Worm (Caenorhabditis elegans) whole organism, late embryonic: ENCODE measurements around the gene E02H4.2.

ENCODE experiments used
- K02D7.2 ChIP-seq: sonication (generic microtip); optimal IDR thresholded peaks from 2 replicates; lab custom pipeline; 2017; ENCODE audit warnings: mild to moderate bottlenecking, missing genetic modification characterization, missing compliant biosample characterization
- K09A11.1 ChIP-seq: sonication (generic microtip); optimal IDR thresholded peaks from 2 replicates; lab custom pipeline; 2017; ENCODE audit warnings: antibody characterized with exemption, mild to moderate bottlenecking, missing genetic modification characterization, missing compliant biosample characterization; ENCODE audit not compliant: insufficient read depth
- T23F11.4 ChIP-seq: fragments of 200-800 bp; sonication (Bioruptor generic); optimal IDR thresholded peaks from 2 replicates; lab custom pipeline; 2018; ENCODE audit warnings: mild to moderate bottlenecking, missing genetic modification characterization, missing compliant biosample characterization
- ama-1 ChIP-seq: fragments of 150-350 bp; optimal IDR thresholded peaks from 2 replicates; lab custom pipeline; 2014
- ceh-14 ChIP-seq: sonication (generic microtip); optimal IDR thresholded peaks from 2 replicates; lab custom pipeline; 2016; ENCODE audit warnings: missing genotype, missing genetic modification characterization, missing compliant biosample characterization
- ceh-19 ChIP-seq: fragments of 200-800 bp; sonication (Bioruptor generic); optimal IDR thresholded peaks from 2 replicates; lab custom pipeline; 2018; ENCODE audit warnings: mild to moderate bottlenecking, missing genetic modification characterization, missing compliant biosample characterization
- ceh-24 ChIP-seq: sonication (generic microtip); optimal IDR thresholded peaks from 2 replicates; lab custom pipeline; 2016; ENCODE audit warnings: mild to moderate bottlenecking, missing genetic modification characterization, missing compliant biosample characterization
- ceh-31 ChIP-seq: sonication (generic microtip); optimal IDR thresholded peaks from 2 replicates; lab custom pipeline; 2016; ENCODE audit warnings: missing genetic modification characterization, missing compliant biosample characterization
- ceh-48 ChIP-seq: sonication (generic microtip); optimal IDR thresholded peaks from 2 replicates; lab custom pipeline; 2016; ENCODE audit warnings: missing genetic modification characterization, inconsistent platforms, missing compliant biosample characterization
- ceh-9 ChIP-seq: sonication (generic microtip); optimal IDR thresholded peaks from 2 replicates; lab custom pipeline; 2016; ENCODE audit warnings: mild to moderate bottlenecking, missing genetic modification characterization, inconsistent platforms, missing compliant biosample characterization
- dve-1 ChIP-seq: sonication (generic microtip); optimal IDR thresholded peaks from 2 replicates; lab custom pipeline; 2017; ENCODE audit warnings: antibody characterized with exemption, mild to moderate bottlenecking, missing genetic modification characterization, missing compliant biosample characterization
- elt-2 ChIP-seq: sonication (generic microtip); optimal IDR thresholded peaks from 2 replicates; lab custom pipeline; 2016; ENCODE audit warnings: missing genetic modification reagents, missing genetic modification characterization, missing compliant biosample characterization
- ets-4 ChIP-seq: sonication (generic microtip); optimal IDR thresholded peaks from 2 replicates; lab custom pipeline; 2016; ENCODE audit warnings: missing genetic modification characterization, missing compliant biosample characterization
- fkh-6 ChIP-seq: sonication (generic microtip); optimal IDR thresholded peaks from 2 replicates; lab custom pipeline; 2016; ENCODE audit warnings: missing genetic modification characterization, missing compliant biosample characterization
- hlh-13 ChIP-seq: fragments of 200-800 bp; sonication (Bioruptor generic); optimal IDR thresholded peaks from 2 replicates; lab custom pipeline; 2018; ENCODE audit warnings: mild to moderate bottlenecking, missing genetic modification characterization, missing compliant biosample characterization
- hlh-30 ChIP-seq: sonication (generic microtip); optimal IDR thresholded peaks from 2 replicates; lab custom pipeline; 2017; ENCODE audit warnings: antibody characterized with exemption, missing genetic modification characterization, missing compliant biosample characterization; ENCODE audit not compliant: insufficient read depth
- hlh-8 ChIP-seq: sonication (generic microtip); optimal IDR thresholded peaks from 2 replicates; lab custom pipeline; 2016; ENCODE audit warnings: missing genotype, missing genetic modification characterization, missing compliant biosample characterization
- lim-6 ChIP-seq: sonication (generic microtip); optimal IDR thresholded peaks from 2 replicates; lab custom pipeline; 2016; ENCODE audit warnings: missing genetic modification characterization, missing compliant biosample characterization
- nfya-1 ChIP-seq: sonication (generic microtip); optimal IDR thresholded peaks from 2 replicates; lab custom pipeline; 2017; ENCODE audit warnings: missing genetic modification characterization, mild to moderate bottlenecking, missing compliant biosample characterization, antibody characterized with exemption, moderate library complexity
- nhr-232 ChIP-seq: sonication (generic microtip); optimal IDR thresholded peaks from 2 replicates; lab custom pipeline; 2016; ENCODE audit warnings: missing genetic modification characterization, missing compliant biosample characterization
- npax-4 ChIP-seq: sonication (generic microtip); optimal IDR thresholded peaks from 2 replicates; lab custom pipeline; 2016; ENCODE audit warnings: missing genetic modification characterization, missing compliant biosample characterization
- pax-1 ChIP-seq: fragments of 150-350 bp; optimal IDR thresholded peaks from 2 replicates; lab custom pipeline; 2014; ENCODE audit warnings: missing biosample characterization, missing genetic modification characterization
- pha-2 ChIP-seq: sonication (generic microtip); optimal IDR thresholded peaks from 2 replicates; lab custom pipeline; 2017; ENCODE audit warnings: mild to moderate bottlenecking, missing genetic modification characterization, missing compliant biosample characterization
- pha-4 ChIP-seq: fragments of 150-350 bp; optimal IDR thresholded peaks from 2 replicates; lab custom pipeline; 2018; ENCODE audit warnings: missing biosample characterization, missing genetic modification reagents, missing genetic modification characterization
- pqm-1 ChIP-seq: sonication (generic microtip); optimal IDR thresholded peaks from 2 replicates; lab custom pipeline; 2016; ENCODE audit warnings: missing genetic modification characterization, missing compliant biosample characterization
- pros-1 ChIP-seq: fragments of 150-350 bp; optimal IDR thresholded peaks from 2 replicates; lab custom pipeline; 2014; ENCODE audit warnings: missing biosample characterization, missing genetic modification reagents, missing genetic modification characterization
- ref-2 ChIP-seq: sonication (generic microtip); optimal IDR thresholded peaks from 2 replicates; lab custom pipeline; 2016; ENCODE audit warnings: missing genetic modification characterization, missing compliant biosample characterization
- syd-9 ChIP-seq: sonication (generic microtip); optimal IDR thresholded peaks from 2 replicates; lab custom pipeline; 2016; ENCODE audit warnings: mild to moderate bottlenecking, missing genetic modification characterization, moderate library complexity, missing compliant biosample characterization
- tbx-2 ChIP-seq: sonication (generic microtip); optimal IDR thresholded peaks from 2 replicates; lab custom pipeline; 2016; ENCODE audit warnings: missing genetic modification characterization, missing compliant biosample characterization
- unc-55 ChIP-seq: sonication (generic microtip); optimal IDR thresholded peaks from 2 replicates; lab custom pipeline; 2017; ENCODE audit warnings: missing biosample characterization, missing genetic modification reagents, missing genetic modification characterization
- unc-86 ChIP-seq: sonication (generic microtip); optimal IDR thresholded peaks from 2 replicates; lab custom pipeline; 2016; ENCODE audit warnings: missing genetic modification characterization, missing compliant biosample characterization

The E02H4.2 gene

ce11 chrX:14244493-14244892 lies 36.9 kb downstream of the E02H4.2 start:
- TF ChIP-seq ama-1 (no peak), unc-55 (no peak), elt-2 (tag; lab: Kevin White, UChicago) (peak; percentile 40), hlh-8 (tag; lab: Kevin White, UChicago) (no peak)

- TF ChIP-seq npax-4 (tag; lab: Kevin White, UChicago) (no peak), nhr-232 (tag; lab: Kevin White, UChicago) (no peak), tbx-2 (tag; lab: Kevin White, UChicago) (no peak), ceh-31 (tag; lab: Kevin White, UChicago) (peak; percentile 60)
These were observed 38.0 kb downstream of the E02H4.2 start, which contains the start of gene K04C1.3 for ce11 chrX:14243345-14243961. Gene K04C1.3 (minus strand): TSS chrX:14243395.

- TF ChIP-seq ama-1 (no peak), ets-4 (no peak), fkh-6 (tag; lab: Kevin White, UChicago) (no peak), elt-2 (tag; lab: Kevin White, UChicago) (no peak), T23F11.4 (GFP tag; lab: Kevin White, UChicago) (no peak), pros-1 (tag; lab: Kevin White, UChicago) (no peak)
- TF ChIP-seq, all 69 proteins: peak for 0
These were observed 39.9 kb downstream of the E02H4.2 start for ce11 chrX:14241531-14241930.

- TF ChIP-seq pros-1 (tag; lab: Kevin White, UChicago) = no peak
- TF ChIP-seq ref-2 (tag; lab: Kevin White, UChicago) = no peak
- TF ChIP-seq lim-6 (tag; lab: Kevin White, UChicago) = no peak
- TF ChIP-seq pqm-1 (tag; lab: Kevin White, UChicago) = no peak
- TF ChIP-seq ceh-19 (GFP tag; lab: Kevin White, UChicago) = no peak
- no peak for TF ChIP-seq K02D7.2 (tag; lab: Kevin White, UChicago)
- no peak for TF ChIP-seq syd-9 (tag; lab: Kevin White, UChicago)
- no peak for TF ChIP-seq ceh-24 (tag; lab: Kevin White, UChicago)
- no peak for TF ChIP-seq unc-86 (tag; lab: Kevin White, UChicago)
- TF ChIP-seq dve-1 (tag; lab: Kevin White, UChicago) = no peak
- TF ChIP-seq hlh-13 (GFP tag; lab: Kevin White, UChicago) = no peak
- TF ChIP-seq pha-2 (tag; lab: Kevin White, UChicago) = no peak
- TF ChIP-seq ceh-9 (tag; lab: Kevin White, UChicago) = no peak
- TF ChIP-seq pha-4 = no peak
- no peak for TF ChIP-seq hlh-30
- TF ChIP-seq ceh-14 (tag; lab: Kevin White, UChicago) = no peak
- no peak for TF ChIP-seq npax-4 (tag; lab: Kevin White, UChicago)
- no peak for TF ChIP-seq ama-1
These were observed 41.2 kb downstream of the E02H4.2 start for ce11 chrX:14240205-14240604.

ce11 chrX:14238291-14238758 lies 43.1 kb downstream of the E02H4.2 start, which contains the start of gene K04C1.2:
Gene K04C1.2 (plus strand): TSS chrX:14238708.
- TF ChIP-seq ref-2 (tag; lab: Kevin White, UChicago) (peak; percentile 18), ceh-31 (tag; lab: Kevin White, UChicago) (peak; percentile 37), pax-1 (tag; lab: Kevin White, UChicago) (no peak), nfya-1 (tag; lab: Kevin White, UChicago) (peak; percentile 21), K09A11.1 (tag; lab: Kevin White, UChicago) (no peak), ceh-48 (tag; lab: Kevin White, UChicago) (peak; percentile 73), ceh-19 (GFP tag; lab: Kevin White, UChicago) (no peak), ceh-14 (tag; lab: Kevin White, UChicago) (no peak)
